Worm (Caenorhabditis elegans): ENCODE data around the gene col-152.
A peak's percentile ranks its signal among the peaks of the same experiment; 100 is the strongest.

The col-152 gene

ce11 chrV:10536808-10537207, 23.9 kb upstream of the col-152 start (continued):
- TF ChIP-seq madf-6 (GFP tag; IDR thresholded peaks at IDR 0.05): 0 out of 2 replicates have a peak, but pooled peaks have one; percentile 52
- TF ChIP-seq hrde-1 (tag; optimal IDR thresholded peaks at IDR 0.05; ENCODE audit: borderline replicate concordance): no peak
- no peak for TF ChIP-seq dpff-1 (tag; optimal IDR thresholded peaks at IDR 0.05)
- peak; percentile 48 for TF ChIP-seq chd-7 (tag; optimal IDR thresholded peaks at IDR 0.05)
- TF ChIP-seq madf-3 (GFP tag; IDR thresholded peaks at IDR 0.05): no peak
- TF ChIP-seq mel-28 (tag; optimal IDR thresholded peaks at IDR 0.05; ENCODE audit: borderline replicate concordance): no peak
- no peak for TF ChIP-seq aptf-3 (GFP tag; IDR thresholded peaks at IDR 0.05)
- TF ChIP-seq rcor-1 (GFP tag; IDR thresholded peaks at IDR 0.05): peak; percentile 50; the same call in 1 of the 2 replicates
- no peak for TF ChIP-seq attf-6 (GFP tag; IDR thresholded peaks at IDR 0.05)
- no peak for TF ChIP-seq ztf-28 (GFP tag; IDR thresholded peaks at IDR 0.05)
- TF ChIP-seq sdz-38 (tag; optimal IDR thresholded peaks at IDR 0.05): no peak
- TF ChIP-seq F23B12.7 (tag; optimal IDR thresholded peaks at IDR 0.05; ENCODE audit: insufficient read depth): peak; percentile 51
- TF ChIP-seq him-1 (tag; optimal IDR thresholded peaks at IDR 0.05): no peak
- TF ChIP-seq snpc-1.3 (tag; optimal IDR thresholded peaks at IDR 0.05; ENCODE audit: insufficient read depth): no peak
- TF ChIP-seq B0035.1 (tag; optimal IDR thresholded peaks at IDR 0.05): no peak
- TF ChIP-seq somi-1 (GFP tag; optimal IDR thresholded peaks at IDR 0.05): peak; percentile 78
- TF ChIP-seq xnd-1 (tag; optimal IDR thresholded peaks at IDR 0.05): no peak
- peak in 2 of 3 experiments; percentile 54 to 93 for TF ChIP-seq lin-35 (GFP tag; optimal IDR thresholded peaks at IDR 0.05)
- no peak for TF ChIP-seq Y56A3A.18 (GFP tag; IDR thresholded peaks at IDR 0.05)
- TF ChIP-seq ztf-26 (tag; optimal IDR thresholded peaks at IDR 0.05): peak; percentile 49
- no peak for TF ChIP-seq nhr-90 (tag; optimal IDR thresholded peaks at IDR 0.05)
- peak; percentile 90 for TF ChIP-seq attf-5 (GFP tag; optimal IDR thresholded peaks at IDR 0.05)
- TF ChIP-seq ceh-40 (GFP tag; IDR thresholded peaks at IDR 0.05): no peak
- TF ChIP-seq ztf-22 (GFP tag; optimal IDR thresholded peaks at IDR 0.05): peak; percentile 3
- no peak for TF ChIP-seq egl-44 (GFP tag; IDR thresholded peaks at IDR 0.05)
- TF ChIP-seq snpc-4 (GFP tag; optimal IDR thresholded peaks at IDR 0.05): no peak
- peak in 2 of 4 experiments; percentile 63 to 77 for TF ChIP-seq snpc-4 (tag; optimal IDR thresholded peaks at IDR 0.05)
- TF ChIP-seq die-1 (tag; optimal IDR thresholded peaks at IDR 0.05): no peak
- no peak for TF ChIP-seq ceh-79 (tag; optimal IDR thresholded peaks at IDR 0.05)
- TF ChIP-seq nfyb-1 (GFP tag; IDR thresholded peaks at IDR 0.05): peak; percentile 82
- TF ChIP-seq ztf-18 (tag; optimal IDR thresholded peaks at IDR 0.05): peak; percentile 97
- TF ChIP-seq fkh-3 (tag; optimal IDR thresholded peaks at IDR 0.05): no peak
- TF ChIP-seq athp-1 (tag; optimal IDR thresholded peaks at IDR 0.05): peak; percentile 23
- TF ChIP-seq lin-26 (GFP tag; IDR thresholded peaks at IDR 0.05): peak; percentile 47; the same call in 1 of the 2 replicates
- no peak for TF ChIP-seq lag-1 (GFP tag; IDR thresholded peaks at IDR 0.05)
- no peak for TF ChIP-seq B0019.2 (GFP tag; conservative IDR thresholded peaks at IDR 0.05)
- TF ChIP-seq bed-2 (GFP tag; IDR thresholded peaks at IDR 0.05): no peak
- no peak for TF ChIP-seq lir-1 (GFP tag; conservative IDR thresholded peaks at IDR 0.05)
- TF ChIP-seq B0336.3 (GFP tag; IDR thresholded peaks at IDR 0.05): peak; percentile 42; the same call in 1 of the 2 replicates
- TF ChIP-seq nhr-27 (tag; optimal IDR thresholded peaks at IDR 0.05): no peak
- TF ChIP-seq lin-40 (tag; optimal IDR thresholded peaks at IDR 0.05): peak; percentile 89
- TF ChIP-seq hmg-20 (GFP tag; IDR thresholded peaks at IDR 0.05): peak; percentile 86; the same call in 1 of the 2 replicates
- TF ChIP-seq lin-54 (GFP tag; optimal IDR thresholded peaks at IDR 0.05): peak; percentile 94
- TF ChIP-seq unc-130 (GFP tag; optimal IDR thresholded peaks at IDR 0.05): no peak
- TF ChIP-seq madf-8 (GFP tag; conservative IDR thresholded peaks at IDR 0.05): 0 out of 2 replicates have a peak, but pooled peaks have one; percentile 6
- no peak for TF ChIP-seq zim-3 (tag; optimal IDR thresholded peaks at IDR 0.05)
- peak; percentile 61 for TF ChIP-seq atf-7 (tag; optimal IDR thresholded peaks at IDR 0.05)
- TF ChIP-seq bed-1 (GFP tag; IDR thresholded peaks at IDR 0.05): no peak
- TF ChIP-seq madf-10 (tag; optimal IDR thresholded peaks at IDR 0.05): peak; percentile 63
